Fruit fly (Drosophila melanogaster) Kc167 (cell line): ENCODE data around the gene Fancl.

ENCODE experiments used
- Myc ChIP-seq: fragments of >200 bp; optimal IDR thresholded peaks from 2 replicates; lab custom pipeline; 2017; ENCODE audit warnings: missing external identifiers
- h ChIP-seq: fragments of >200 bp; optimal IDR thresholded peaks from 3 replicates; lab custom pipeline; 2018; ENCODE audit warnings: missing external identifiers
- psq ChIP-seq: fragments of >200 bp; optimal IDR thresholded peaks from 2 replicates; lab custom pipeline; 2017; ENCODE audit warnings: missing external identifiers
- ttk ChIP-seq: sonication (Bioruptor generic); optimal IDR thresholded peaks from 2 replicates; lab custom pipeline; 2017; ENCODE audit warnings: missing external identifiers

- TF ChIP-seq h (lab: Kevin White, UChicago) (no peak), ttk (lab: Kevin White, UChicago) (no peak), Myc (lab: Kevin White, UChicago) (no peak), psq (lab: Kevin White, UChicago) (no peak)
Measured at dm6 chr3R:10066470-10066869, 13.8 kb upstream of the Fancl start, which contains the start of gene CG33783.
